Fruit fly (Drosophila melanogaster) whole organism, embryonic: Measurements from ENCODE around the gene Osi10a.

Experiments used
- Adf1 ChIP-seq: fragments of 200-800 bp; sonication (Bioruptor generic); IDR thresholded peaks from 2 replicates; pipeline ENCODE4 v1.3.6; 2022; ENCODE audit warnings: missing biosample characterization, missing genetic modification characterization
- B-H1 ChIP-seq: fragments of 200-800 bp; sonication (Bioruptor generic); IDR thresholded peaks from 3 replicates; pipeline ENCODE4 v1.3.6; 2022; ENCODE audit warnings: missing biosample characterization, missing genetic modification characterization
- CG10209 ChIP-seq: fragments of 200-800 bp; sonication (Bioruptor generic); optimal IDR thresholded peaks from 3 replicates; lab custom pipeline; 2017; ENCODE audit warnings: missing biosample characterization, mild to moderate bottlenecking, missing genetic modification characterization, missing genetic modification reagents
- CG1024 ChIP-seq: fragments of 200-800 bp; sonication (Bioruptor generic); IDR thresholded peaks from 2 replicates; pipeline ENCODE4 v1.3.6; 2022; ENCODE audit warnings: missing biosample characterization, missing genetic modification characterization
- CG12155 ChIP-seq: fragments of 200-800 bp; sonication (Bioruptor generic); optimal IDR thresholded peaks from 3 replicates; lab custom pipeline; 2016; ENCODE audit warnings: missing biosample characterization, missing genetic modification characterization
- CG13296 ChIP-seq: fragments of 200-800 bp; sonication (Bioruptor generic); optimal IDR thresholded peaks from 3 replicates; lab custom pipeline; 2018; ENCODE audit warnings: missing biosample characterization, mild to moderate bottlenecking, missing genetic modification characterization
- CG1603 ChIP-seq: fragments of 200-800 bp; sonication (Bioruptor generic); optimal IDR thresholded peaks from 2 replicates; lab custom pipeline; 2019; ENCODE audit warnings: missing biosample characterization, mild to moderate bottlenecking, missing genetic modification characterization, moderate library complexity
- CG18476 ChIP-seq: fragments of 200-800 bp; sonication (Bioruptor generic); optimal IDR thresholded peaks from 2 replicates; lab custom pipeline; 2016; ENCODE audit warnings: missing biosample characterization, mild to moderate bottlenecking, missing genetic modification characterization
- CG18619 ChIP-seq: fragments of 200-800 bp; sonication (Bioruptor generic); optimal IDR thresholded peaks from 3 replicates; lab custom pipeline; 2017; ENCODE audit warnings: missing biosample characterization, mild to moderate bottlenecking, missing genetic modification characterization
- CG2678 ChIP-seq: fragments of 200-800 bp; sonication (Bioruptor generic); optimal IDR thresholded peaks from 3 replicates; lab custom pipeline; 2019; ENCODE audit warnings: missing biosample characterization, mild to moderate bottlenecking, missing genetic modification characterization, moderate library complexity
- CG2712 ChIP-seq: fragments of 200-800 bp; optimal IDR thresholded peaks from 3 replicates; lab custom pipeline; 2019; ENCODE audit warnings: missing biosample characterization, mild to moderate bottlenecking, missing genetic modification characterization, moderate library complexity
- CG31388 ChIP-seq: fragments of 200-800 bp; sonication (Bioruptor generic); optimal IDR thresholded peaks from 2 replicates; lab custom pipeline; 2016; ENCODE audit warnings: missing biosample characterization, missing genetic modification characterization
- CG32767 ChIP-seq: fragments of 200-800 bp; sonication (Bioruptor generic); IDR thresholded peaks from 2 replicates; pipeline ENCODE4 v1.3.6; 2022; ENCODE audit warnings: missing biosample characterization, missing genetic modification characterization
- CG4820 ChIP-seq: fragments of 200-800 bp; sonication (Bioruptor generic); optimal IDR thresholded peaks from 3 replicates; lab custom pipeline; 2016; ENCODE audit warnings: missing biosample characterization, missing genetic modification characterization
- CG5953 ChIP-seq: fragments of 200-800 bp; sonication (Bioruptor generic); IDR thresholded peaks from 2 replicates; pipeline ENCODE4 v1.3.6; 2022; ENCODE audit warnings: missing biosample characterization, missing genetic modification characterization
- CG8290 ChIP-seq, 3 experiments: fragments of 200-800 bp; sonication (Bioruptor generic); optimal IDR thresholded peaks; 2 replicates each; lab custom pipeline; 2016 to 2019; ENCODE audit warnings: missing biosample characterization in 3 of 3, missing genetic modification characterization in 3 of 3, mild to moderate bottlenecking in 2 of 3, moderate library complexity in 1 of 3
- CG8388 ChIP-seq: fragments of 200-800 bp; sonication (Bioruptor generic); optimal IDR thresholded peaks from 2 replicates; lab custom pipeline; 2019; ENCODE audit warnings: missing biosample characterization, mild to moderate bottlenecking, missing genetic modification characterization, moderate library complexity
- CHES-1-like ChIP-seq: fragments of 200-800 bp; sonication (Bioruptor generic); optimal IDR thresholded peaks from 2 replicates; lab custom pipeline; 2016; ENCODE audit warnings: missing biosample characterization, missing genetic modification characterization
- Camta ChIP-seq: fragments of 200-800 bp; sonication (Bioruptor generic); optimal IDR thresholded peaks from 2 replicates; lab custom pipeline; 2016; ENCODE audit warnings: missing biosample characterization, missing genetic modification characterization
- Chrac-16 ChIP-seq: fragments of 200-800 bp; sonication (Bioruptor generic); optimal IDR thresholded peaks from 3 replicates; lab custom pipeline; 2016; ENCODE audit warnings: missing biosample characterization, missing genetic modification characterization
- D ChIP-seq, 2 experiments: fragments of 200-800 bp in 1 of 2; fragments of >200 bp in 1 of 2; sonication (Bioruptor generic) in 1 of 2; optimal IDR thresholded peaks; 2 replicates in 1 of 2; 3 replicates in 1 of 2; lab custom pipeline; 2017; ENCODE audit warnings: mild to moderate bottlenecking in 1 of 2, missing biosample characterization in 1 of 2, missing genetic modification characterization in 1 of 2, missing genetic modification reagents in 1 of 2
- Dp ChIP-seq: fragments of 200-800 bp; sonication (Bioruptor generic); optimal IDR thresholded peaks from 2 replicates; lab custom pipeline; 2018; ENCODE audit warnings: missing biosample characterization, mild to moderate bottlenecking, missing genetic modification characterization, moderate library complexity
- E2f1 ChIP-seq: fragments of 200-800 bp; sonication (Bioruptor generic); IDR thresholded peaks from 2 replicates; pipeline ENCODE4 v1.3.6; 2022; ENCODE audit warnings: missing biosample characterization, missing genetic modification characterization
- Fer2 ChIP-seq: fragments of 200-800 bp; sonication (Bioruptor generic); optimal IDR thresholded peaks from 2 replicates; lab custom pipeline; 2018; ENCODE audit warnings: missing biosample characterization, mild to moderate bottlenecking, missing genetic modification characterization, moderate library complexity
- Gsc ChIP-seq: fragments of 200-800 bp; sonication (Bioruptor generic); IDR thresholded peaks from 2 replicates; pipeline ENCODE4 v1.3.6; 2022; ENCODE audit warnings: missing biosample characterization, missing genetic modification characterization
- HLH4C ChIP-seq: fragments of 200-800 bp; sonication (Bioruptor generic); IDR thresholded peaks from 3 replicates; pipeline ENCODE4 v1.3.6; 2022; ENCODE audit warnings: missing biosample characterization, missing genetic modification characterization; ENCODE audit not compliant: partially characterized antibody
- HmgD ChIP-seq: fragments of 200-800 bp; sonication (Bioruptor generic); optimal IDR thresholded peaks from 3 replicates; lab custom pipeline; 2016; ENCODE audit warnings: missing biosample characterization, missing genetic modification characterization
- Hmr ChIP-seq: fragments of 200-800 bp; sonication (Bioruptor generic); optimal IDR thresholded peaks from 3 replicates; lab custom pipeline; 2017; ENCODE audit warnings: mild to moderate bottlenecking, missing biosample characterization, missing genetic modification reagents, missing genetic modification characterization
- Hr39 ChIP-seq: fragments of >200 bp; optimal IDR thresholded peaks from 2 replicates; lab custom pipeline; 2017
- Mad ChIP-seq: fragments of 200-800 bp; sonication (Bioruptor generic); optimal IDR thresholded peaks from 2 replicates; lab custom pipeline; 2016; ENCODE audit warnings: missing biosample characterization, missing genetic modification characterization
- Med ChIP-seq: fragments of 200-800 bp; sonication (Bioruptor generic); peaks from one replicate; lab custom pipeline; 2016; ENCODE audit warnings: missing biosample characterization, missing genetic modification characterization, mild to moderate bottlenecking, inconsistent platforms, moderate library complexity
- Myb ChIP-seq: fragments of 200-800 bp; sonication (Bioruptor generic); optimal IDR thresholded peaks from 2 replicates; lab custom pipeline; 2016; ENCODE audit warnings: missing biosample characterization, missing genetic modification characterization
- Nf-YA ChIP-seq: fragments of 200-800 bp; sonication (Bioruptor generic); IDR thresholded peaks from 2 replicates; pipeline ENCODE4 v1.3.6; 2022; ENCODE audit warnings: missing biosample characterization, missing genetic modification characterization
- Nf-YB ChIP-seq: fragments of 200-800 bp; sonication (Bioruptor generic); optimal IDR thresholded peaks from 3 replicates; lab custom pipeline; 2019; ENCODE audit warnings: missing biosample characterization, mild to moderate bottlenecking, missing genetic modification characterization, moderate library complexity
- NfI ChIP-seq: fragments of 200-800 bp; sonication (Bioruptor generic); optimal IDR thresholded peaks from 3 replicates; lab custom pipeline; 2018; ENCODE audit warnings: missing biosample characterization, mild to moderate bottlenecking, missing genetic modification characterization, moderate library complexity
- Vsx1 ChIP-seq: fragments of 200-800 bp; sonication (Bioruptor generic); optimal IDR thresholded peaks from 2 replicates; lab custom pipeline; 2017; ENCODE audit warnings: missing biosample characterization, mild to moderate bottlenecking, missing genetic modification characterization, missing genetic modification reagents
- Xbp1 ChIP-seq: fragments of 200-800 bp; sonication (Bioruptor generic); optimal IDR thresholded peaks from 3 replicates; lab custom pipeline; 2016; ENCODE audit warnings: missing biosample characterization, mild to moderate bottlenecking, missing genetic modification characterization
- cas ChIP-seq: fragments of 200-800 bp; sonication (Bioruptor generic); IDR thresholded peaks from 2 replicates; pipeline ENCODE4 v1.3.6; 2022; ENCODE audit warnings: missing biosample characterization, missing genetic modification characterization
- chm ChIP-seq: fragments of 200-800 bp; sonication (Bioruptor generic); IDR thresholded peaks from 2 replicates; pipeline ENCODE4 v1.3.6; 2022; ENCODE audit warnings: missing biosample characterization, missing genetic modification characterization
- croc ChIP-seq: fragments of 200-800 bp; sonication (Bioruptor generic); conservative IDR thresholded peaks from 3 replicates; pipeline ENCODE4 v1.3.6; 2022; ENCODE audit warnings: missing biosample characterization, missing genetic modification characterization
- cwo ChIP-seq: fragments of 200-800 bp; sonication (Bioruptor generic); optimal IDR thresholded peaks from 3 replicates; lab custom pipeline; 2017; ENCODE audit warnings: missing biosample characterization, missing genetic modification characterization, mild to moderate bottlenecking, moderate library complexity, missing genetic modification reagents
- emc ChIP-seq: fragments of 200-800 bp; sonication (Bioruptor generic); optimal IDR thresholded peaks from 2 replicates; lab custom pipeline; 2016; ENCODE audit warnings: missing biosample characterization, missing genetic modification characterization
- fd64A ChIP-seq: fragments of 200-800 bp; sonication (Bioruptor generic); optimal IDR thresholded peaks from 3 replicates; lab custom pipeline; 2018; ENCODE audit warnings: missing biosample characterization, mild to moderate bottlenecking, missing genetic modification characterization
- gcm ChIP-seq: fragments of 200-800 bp; sonication (Bioruptor generic); optimal IDR thresholded peaks from 2 replicates; lab custom pipeline; 2019; ENCODE audit warnings: missing biosample characterization, mild to moderate bottlenecking, missing genetic modification characterization, moderate library complexity
- phol ChIP-seq: fragments of 200-800 bp; sonication (Bioruptor generic); optimal IDR thresholded peaks from 3 replicates; lab custom pipeline; 2018; ENCODE audit warnings: missing biosample characterization, mild to moderate bottlenecking, missing genetic modification characterization, moderate library complexity
- scrt ChIP-seq: fragments of 200-800 bp; sonication (Bioruptor generic); optimal IDR thresholded peaks from 2 replicates; lab custom pipeline; 2018; ENCODE audit warnings: missing biosample characterization, mild to moderate bottlenecking, missing genetic modification characterization, moderate library complexity
- seq ChIP-seq: fragments of 200-800 bp; sonication (Bioruptor generic); IDR thresholded peaks from 2 replicates; pipeline ENCODE4 v1.3.6; 2022; ENCODE audit warnings: missing biosample characterization, missing genetic modification characterization
- sisA ChIP-seq: fragments of 200-800 bp; sonication (Bioruptor generic); IDR thresholded peaks from 2 replicates; pipeline ENCODE4 v1.3.6; 2022; ENCODE audit warnings: missing biosample characterization, missing genetic modification characterization
- slp2 ChIP-seq: fragments of 200-800 bp; sonication (Bioruptor generic); optimal IDR thresholded peaks from 2 replicates; lab custom pipeline; 2016; ENCODE audit warnings: missing biosample characterization, missing genetic modification characterization
- tin ChIP-seq: fragments of 200-800 bp; sonication (Bioruptor generic); optimal IDR thresholded peaks from 3 replicates; lab custom pipeline; 2016; ENCODE audit warnings: missing biosample characterization, missing genetic modification characterization
- unpg ChIP-seq: fragments of 200-800 bp; sonication (Bioruptor generic); optimal IDR thresholded peaks from 3 replicates; lab custom pipeline; 2018; ENCODE audit warnings: missing biosample characterization, mild to moderate bottlenecking, missing genetic modification characterization, moderate library complexity

The Osi10a gene

dm6 chr3R:6241289-6241688 lies 22.5 kb upstream of the Osi10a start (continued):
- TF ChIP-seq CG1024 (GFP tag; lab: Robert Waterston, UW), result no peak
- TF ChIP-seq emc (GFP tag; lab: Kevin White, UChicago), result no peak
- no peak for TF ChIP-seq Camta (GFP tag; lab: Kevin White, UChicago)
- TF ChIP-seq cas (GFP tag; lab: Robert Waterston, UW), result no peak
- no peak for TF ChIP-seq Nf-YA (GFP tag; lab: Robert Waterston, UW)
- TF ChIP-seq CG31388 (GFP tag; lab: Kevin White, UChicago), result no peak
- no peak for TF ChIP-seq CG32767
- no peak for TF ChIP-seq Xbp1 (GFP tag; lab: Kevin White, UChicago)
- TF ChIP-seq CHES-1-like, result no peak
- no peak for TF ChIP-seq CG4820 (GFP tag; lab: Kevin White, UChicago)
- no peak for TF ChIP-seq slp2 (GFP tag; lab: Kevin White, UChicago)
- no peak for TF ChIP-seq Med
- TF ChIP-seq E2f1 (GFP tag; lab: Robert Waterston, UW), result no peak
- no peak for TF ChIP-seq Vsx1 (GFP tag; lab: Kevin White, UChicago)
- TF ChIP-seq Myb (GFP tag; lab: Kevin White, UChicago), result no peak
- TF ChIP-seq CG10209 (GFP tag; lab: Kevin White, UChicago), result peak; percentile 14
- no peak for TF ChIP-seq HLH4C (GFP tag; lab: Robert Waterston, UW)
- no peak for TF ChIP-seq CG13296 (GFP tag; lab: Kevin White, UChicago)
- TF ChIP-seq phol (tag; lab: Kevin White, UChicago), result peak; percentile 72
- peak; percentile 69 for TF ChIP-seq CG2712
- TF ChIP-seq Dp, result no peak
- TF ChIP-seq CG12155 (GFP tag; lab: Kevin White, UChicago), result no peak
- TF ChIP-seq HmgD (GFP tag; lab: Kevin White, UChicago), result no peak
- TF ChIP-seq sisA (GFP tag; lab: Robert Waterston, UW), result no peak
- TF ChIP-seq CG1603 (tag; lab: Kevin White, UChicago), result no peak
- TF ChIP-seq Adf1, result no peak
- TF ChIP-seq fd64A (GFP tag; lab: Kevin White, UChicago), result no peak
- TF ChIP-seq scrt (GFP tag; lab: Kevin White, UChicago), result no peak
- TF ChIP-seq B-H1, result no peak
- TF ChIP-seq Hr39 (lab: Kevin White, UChicago), result no peak
- TF ChIP-seq Mad (GFP tag; lab: Kevin White, UChicago), result no peak
- TF ChIP-seq cwo (GFP tag; lab: Kevin White, UChicago), result no peak
- TF ChIP-seq chm (GFP tag; lab: Robert Waterston, UW), result no peak
- no peak for TF ChIP-seq seq (GFP tag; lab: Robert Waterston, UW)
- no peak for TF ChIP-seq CG5953 (GFP tag; lab: Robert Waterston, UW)
- TF ChIP-seq Hmr (GFP tag; lab: Kevin White, UChicago), result no peak
- TF ChIP-seq gcm (GFP tag; lab: Kevin White, UChicago), result no peak
- peak; percentile 24 for TF ChIP-seq unpg (GFP tag; lab: Kevin White, UChicago)
- no peak for TF ChIP-seq CG18619 (GFP tag; lab: Kevin White, UChicago)
- TF ChIP-seq CG8290 (GFP tag; optimal IDR thresholded peaks at IDR 0.05; lab: Kevin White, UChicago), result no peak
- no peak for TF ChIP-seq CG8290 (tag; optimal IDR thresholded peaks at IDR 0.05; lab: Kevin White, UChicago)
- no peak for TF ChIP-seq Chrac-16
- peak; percentile 66 for TF ChIP-seq CG2678
- no peak for TF ChIP-seq tin (GFP tag; lab: Kevin White, UChicago)
- no peak for TF ChIP-seq NfI (GFP tag; lab: Kevin White, UChicago)
- peak; percentile 56 for TF ChIP-seq CG8388
- TF ChIP-seq CG18476, result no peak
- TF ChIP-seq Gsc, result no peak
- no peak for TF ChIP-seq D (optimal IDR thresholded peaks at IDR 0.05; lab: Kevin White, UChicago)
- TF ChIP-seq D (GFP tag; optimal IDR thresholded peaks at IDR 0.05; lab: Kevin White, UChicago), result peak; percentile 23
- no peak for TF ChIP-seq Fer2 (tag; lab: Kevin White, UChicago)
- TF ChIP-seq Nf-YB (GFP tag; lab: Kevin White, UChicago), result no peak
- TF ChIP-seq croc, result no peak; the same call in 2 of the 3 replicates
